Worm (Caenorhabditis elegans): ENCODE measurements around the gene C44H4.4.

The C44H4.4 gene

DNA sequence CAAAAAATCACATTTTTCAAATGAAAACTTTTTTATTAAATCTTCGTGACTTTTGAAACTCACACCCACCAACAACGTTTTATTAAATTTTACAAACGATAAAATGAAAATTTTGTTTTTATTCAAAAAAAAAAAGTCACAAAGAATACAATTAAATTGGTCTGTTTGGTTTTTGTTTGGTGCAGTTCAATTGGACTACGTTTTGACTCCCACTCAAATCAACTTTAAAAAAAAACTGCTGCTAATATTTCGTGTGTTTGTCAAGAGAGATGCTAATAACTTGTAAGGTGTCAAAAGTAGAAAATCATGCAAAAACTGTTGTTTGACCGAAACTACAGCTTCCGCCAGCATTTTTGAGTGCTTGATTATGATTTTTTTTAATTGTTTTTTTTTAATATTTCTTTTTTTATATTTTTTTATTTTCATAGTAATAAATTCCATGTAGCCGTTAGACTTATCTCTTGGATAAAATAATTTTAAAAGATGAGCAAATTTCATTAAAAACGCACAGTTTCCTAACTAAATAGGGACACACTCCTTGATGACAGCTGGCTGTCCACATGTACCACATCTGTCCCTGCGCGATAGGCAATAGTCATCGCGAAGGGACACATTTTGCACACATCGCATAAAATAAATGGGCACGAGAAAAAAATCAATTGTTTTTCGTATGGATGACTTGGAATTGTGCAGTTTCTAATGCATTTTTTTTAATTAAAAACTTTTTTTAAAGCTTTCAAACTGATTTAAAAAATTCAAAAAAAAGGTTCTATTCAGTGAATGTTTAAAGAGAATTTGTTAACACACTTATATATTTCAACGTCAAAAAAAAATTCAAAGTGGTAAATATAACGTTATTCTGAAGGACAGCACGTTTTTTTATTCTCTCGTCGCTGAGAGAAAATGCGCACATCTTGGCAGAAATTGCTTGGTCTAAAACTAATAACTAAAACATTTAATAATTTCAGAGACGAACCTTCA, 63.3 kb downstream of the C44H4.4 start:
- TF ChIP-seq gei-17 (GFP tag; optimal IDR thresholded peaks at IDR 0.05), result peak; percentile 98
- peak; percentile 92 for TF ChIP-seq lag-1 (GFP tag; IDR thresholded peaks at IDR 0.05)
- TF ChIP-seq athp-1 (tag; optimal IDR thresholded peaks at IDR 0.05), result peak; percentile 57
- peak; percentile 98 for TF ChIP-seq F23B12.7 (tag; optimal IDR thresholded peaks at IDR 0.05; ENCODE audit: insufficient read depth)
- TF ChIP-seq pbrm-1 (GFP tag; IDR thresholded peaks at IDR 0.05), result peak; percentile 97
- TF ChIP-seq egrh-3 (GFP tag; IDR thresholded peaks at IDR 0.05), result no peak
- peak; percentile 99 for TF ChIP-seq dox-1 (GFP tag; IDR thresholded peaks at IDR 0.05)
- TF ChIP-seq Y67H2A.10 (GFP tag; conservative IDR thresholded peaks at IDR 0.05), result peak; percentile 48; the same call in 1 of the 2 replicates
- TF ChIP-seq F57C9.4 (tag; optimal IDR thresholded peaks at IDR 0.05), result peak; percentile 81
- TF ChIP-seq ama-1 (optimal IDR thresholded peaks at IDR 0.05), result no peak
- TF ChIP-seq ama-1 (GFP tag; optimal IDR thresholded peaks at IDR 0.05), result peak in 1 of 2 experiments; percentile 92
- TF ChIP-seq egl-18 (GFP tag; IDR thresholded peaks at IDR 0.05), result peak; percentile 97
- TF ChIP-seq F22D6.2 (tag; optimal IDR thresholded peaks at IDR 0.05), result peak; percentile 97
- peak; percentile 95 for TF ChIP-seq nhr-80 (tag; optimal IDR thresholded peaks at IDR 0.05)
- TF ChIP-seq ztf-22 (GFP tag; optimal IDR thresholded peaks at IDR 0.05), result peak; percentile 98
- no peak for TF ChIP-seq Y79H2A.3 (GFP tag; conservative IDR thresholded peaks at IDR 0.05)
- peak; percentile 27 for TF ChIP-seq efl-1 (GFP tag; optimal IDR thresholded peaks at IDR 0.05)
- no peak for TF ChIP-seq Y53F4B.3 (GFP tag; IDR thresholded peaks at IDR 0.05)
- peak; percentile 87 for TF ChIP-seq nhr-179 (tag; optimal IDR thresholded peaks at IDR 0.05)
- peak; percentile 98 for TF ChIP-seq cebp-2 (GFP tag; IDR thresholded peaks at IDR 0.05)
- TF ChIP-seq B0035.1 (tag; optimal IDR thresholded peaks at IDR 0.05), result peak; percentile 97
- no peak for TF ChIP-seq ztf-28 (GFP tag; IDR thresholded peaks at IDR 0.05)
- no peak for TF ChIP-seq mes-4 (tag; optimal IDR thresholded peaks at IDR 0.05)
- no peak for TF ChIP-seq F55B11.4 (tag; optimal IDR thresholded peaks at IDR 0.05; ENCODE audit: borderline replicate concordance, insufficient read depth)
- 0 out of 2 replicates have a peak, but pooled peaks have one; percentile 68 for TF ChIP-seq bed-1 (GFP tag; IDR thresholded peaks at IDR 0.05)
- TF ChIP-seq rcor-1 (GFP tag; IDR thresholded peaks at IDR 0.05), result peak; percentile 97
- no peak for TF ChIP-seq F49E8.2 (tag; optimal IDR thresholded peaks at IDR 0.05; ENCODE audit: insufficient read depth)
- TF ChIP-seq egl-44 (GFP tag; IDR thresholded peaks at IDR 0.05), result peak; percentile 95
- TF ChIP-seq ZK185.1 (tag; optimal IDR thresholded peaks at IDR 0.05; ENCODE audit: poor library complexity, severe bottlenecking), result peak; percentile 98
- TF ChIP-seq nhr-27 (tag; optimal IDR thresholded peaks at IDR 0.05), result peak; percentile 95
- no peak for TF ChIP-seq him-1 (tag; optimal IDR thresholded peaks at IDR 0.05)
- peak; percentile 32 for TF ChIP-seq F33H1.4 (GFP tag; IDR thresholded peaks at IDR 0.05)
- TF ChIP-seq aptf-3 (GFP tag; IDR thresholded peaks at IDR 0.05), result no peak
- TF ChIP-seq ztf-18 (tag; optimal IDR thresholded peaks at IDR 0.05), result peak; percentile 80
- peak; percentile 68 for TF ChIP-seq sptf-2 (GFP tag; optimal IDR thresholded peaks at IDR 0.05)
- peak; percentile 87 for TF ChIP-seq ccch-3 (GFP tag; optimal IDR thresholded peaks at IDR 0.05)
- TF ChIP-seq ets-4 (GFP tag; optimal IDR thresholded peaks at IDR 0.05), result peak; percentile 93
- peak; percentile 27 for TF ChIP-seq T26A5.8 (tag; optimal IDR thresholded peaks at IDR 0.05)
- TF ChIP-seq let-607 (tag; optimal IDR thresholded peaks at IDR 0.05), result peak; percentile 78 to 95
- no peak for TF ChIP-seq sdz-38 (tag; optimal IDR thresholded peaks at IDR 0.05)
- peak; percentile 97 for TF ChIP-seq F37B4.10 (GFP tag; IDR thresholded peaks at IDR 0.05)
- TF ChIP-seq lsl-1 (GFP tag; optimal IDR thresholded peaks at IDR 0.05), result peak; percentile 18
- peak; percentile 17 for TF ChIP-seq rpc-1 (optimal IDR thresholded peaks at IDR 0.05)
- no peak for TF ChIP-seq rpc-1 (tag; optimal IDR thresholded peaks at IDR 0.05)
- TF ChIP-seq hlh-12 (tag; optimal IDR thresholded peaks at IDR 0.05), result peak; percentile 33
- peak; percentile 95 for TF ChIP-seq F57A8.1 (GFP tag; optimal IDR thresholded peaks at IDR 0.05)
- peak; percentile 97 for TF ChIP-seq hmg-20 (GFP tag; IDR thresholded peaks at IDR 0.05)

Measured in whole organism, young adult.